Fruit fly (Drosophila melanogaster) whole organism, embryonic: ENCODE measurements around the gene CG5810.

Experiments
- Ada2b ChIP-seq: fragments of 200-800 bp; sonication (Bioruptor generic); IDR thresholded peaks from 2 replicates; pipeline ENCODE4 v1.3.6; 2022; ENCODE audit warnings: missing biosample characterization, missing genetic modification characterization
- Aef1 ChIP-seq: fragments of 200-800 bp; sonication (Bioruptor generic); IDR thresholded peaks from 3 replicates; pipeline ENCODE4 v1.3.6; 2022; ENCODE audit warnings: missing biosample characterization, missing genetic modification characterization
- Awh ChIP-seq: fragments of 200-800 bp; sonication (Bioruptor generic); IDR thresholded peaks from 2 replicates; pipeline ENCODE4, ENCODE4 v1.3.6; 2022; ENCODE audit warnings: missing biosample characterization, missing genetic modification characterization
- C15 ChIP-seq: fragments of 200-800 bp; sonication (Bioruptor generic); IDR thresholded peaks from 3 replicates; pipeline ENCODE4 v1.3.6; 2022; ENCODE audit warnings: missing biosample characterization, missing genetic modification characterization
- CG10267 ChIP-seq: fragments of 200-800 bp; sonication (Bioruptor generic); optimal IDR thresholded peaks from 2 replicates; lab custom pipeline; 2018; ENCODE audit warnings: missing biosample characterization, mild to moderate bottlenecking, missing genetic modification characterization, moderate library complexity
- CG12071 ChIP-seq: fragments of 200-800 bp; sonication (Bioruptor generic); optimal IDR thresholded peaks from 3 replicates; lab custom pipeline; 2018; ENCODE audit warnings: missing biosample characterization, mild to moderate bottlenecking, missing genetic modification characterization
- CG14441 ChIP-seq: fragments of 200-800 bp; sonication (Bioruptor generic); IDR thresholded peaks from 2 replicates; pipeline ENCODE4 v1.3.6; 2022; ENCODE audit warnings: missing biosample characterization, missing genetic modification characterization
- CG15514 ChIP-seq: fragments of 200-800 bp; sonication (Bioruptor generic); optimal IDR thresholded peaks from 3 replicates; lab custom pipeline; 2017; ENCODE audit warnings: missing biosample characterization, missing genetic modification characterization, mild to moderate bottlenecking, moderate library complexity, missing genetic modification reagents
- CG1602 ChIP-seq: fragments of 200-800 bp; sonication (Bioruptor generic); optimal IDR thresholded peaks from 3 replicates; lab custom pipeline; 2016; ENCODE audit warnings: missing biosample characterization, missing genetic modification characterization
- CG17385 ChIP-seq: fragments of 200-800 bp; sonication (Bioruptor generic); optimal IDR thresholded peaks from 3 replicates; lab custom pipeline; 2018; ENCODE audit warnings: missing biosample characterization, mild to moderate bottlenecking, missing genetic modification characterization
- CG30403 ChIP-seq: fragments of 200-800 bp; sonication (Bioruptor generic); optimal IDR thresholded peaks from 3 replicates; lab custom pipeline; 2016; ENCODE audit warnings: missing biosample characterization, missing genetic modification characterization
- CG6272 ChIP-seq: fragments of 200-800 bp; sonication (Bioruptor generic); IDR thresholded peaks from 2 replicates; pipeline ENCODE4 v1.3.6; 2022; ENCODE audit warnings: missing biosample characterization, missing genetic modification characterization
- CG8290 ChIP-seq, 3 experiments: fragments of 200-800 bp; sonication (Bioruptor generic); optimal IDR thresholded peaks; 2 replicates each; lab custom pipeline; 2016 to 2019; ENCODE audit warnings: missing biosample characterization in 3 of 3, missing genetic modification characterization in 3 of 3, mild to moderate bottlenecking in 2 of 3, moderate library complexity in 1 of 3
- CG8388 ChIP-seq: fragments of 200-800 bp; sonication (Bioruptor generic); optimal IDR thresholded peaks from 2 replicates; lab custom pipeline; 2019; ENCODE audit warnings: missing biosample characterization, mild to moderate bottlenecking, missing genetic modification characterization, moderate library complexity
- Chrac-16 ChIP-seq: fragments of 200-800 bp; sonication (Bioruptor generic); optimal IDR thresholded peaks from 3 replicates; lab custom pipeline; 2016; ENCODE audit warnings: missing biosample characterization, missing genetic modification characterization
- CkIIα-i1 ChIP-seq: fragments of 200-800 bp; sonication (Bioruptor generic); IDR thresholded peaks from 2 replicates; pipeline ENCODE4 v1.3.6; 2022; ENCODE audit warnings: missing biosample characterization, missing genetic modification characterization
- D19A ChIP-seq: fragments of 200-800 bp; optimal IDR thresholded peaks from 3 replicates; lab custom pipeline; 2019; ENCODE audit warnings: missing biosample characterization, mild to moderate bottlenecking, missing genetic modification characterization, moderate library complexity
- Dek ChIP-seq: fragments of 200-800 bp; sonication (Bioruptor generic); optimal IDR thresholded peaks from 3 replicates; lab custom pipeline; 2019; ENCODE audit warnings: missing biosample characterization, mild to moderate bottlenecking, missing genetic modification characterization, moderate library complexity
- Dip3 ChIP-seq: fragments of 200-800 bp; sonication (Bioruptor generic); optimal IDR thresholded peaks from 3 replicates; lab custom pipeline; 2016; ENCODE audit warnings: missing biosample characterization, missing genetic modification characterization
- Ets97D ChIP-seq: fragments of 200-800 bp; sonication (Bioruptor generic); optimal IDR thresholded peaks from 3 replicates; lab custom pipeline; 2016; ENCODE audit warnings: missing biosample characterization, missing genetic modification characterization
- Fer1 ChIP-seq: fragments of 200-800 bp; sonication (Bioruptor generic); optimal IDR thresholded peaks from 2 replicates; lab custom pipeline; 2017; ENCODE audit warnings: missing biosample characterization, mild to moderate bottlenecking, missing genetic modification characterization
- Lim3 ChIP-seq: fragments of 200-800 bp; sonication (Bioruptor generic); IDR thresholded peaks from 2 replicates; pipeline ENCODE4 v1.3.6; 2022; ENCODE audit warnings: missing biosample characterization, missing genetic modification characterization
- MTF-1 ChIP-seq: fragments of 200-800 bp; sonication (Bioruptor generic); optimal IDR thresholded peaks from 2 replicates; lab custom pipeline; 2018; ENCODE audit warnings: missing biosample characterization, mild to moderate bottlenecking, missing genetic modification characterization, borderline replicate concordance
- Trl ChIP-seq, 3 experiments: fragments of >200 bp in 2 of 3; fragments of 200-800 bp in 1 of 3; sonication (Bioruptor generic) in 1 of 3; optimal IDR thresholded peaks; 2 replicates in 1 of 3; 3 replicates in 2 of 3; lab custom pipeline; 2016 to 2017; ENCODE audit warnings: missing biosample characterization in 1 of 3, missing genetic modification characterization in 1 of 3
- YL-1 ChIP-seq: fragments of 200-800 bp; sonication (Bioruptor generic); optimal IDR thresholded peaks from 3 replicates; lab custom pipeline; 2017; ENCODE audit warnings: missing biosample characterization, mild to moderate bottlenecking, missing genetic modification characterization
- bcd ChIP-seq: fragments of 200-800 bp; sonication (Bioruptor generic); optimal IDR thresholded peaks from 2 replicates; lab custom pipeline; 2017; ENCODE audit warnings: missing biosample characterization, mild to moderate bottlenecking, missing genetic modification characterization
- btn ChIP-seq: fragments of 200-800 bp; sonication (Bioruptor generic); optimal IDR thresholded peaks from 2 replicates; lab custom pipeline; 2016; ENCODE audit warnings: missing biosample characterization, missing genetic modification characterization
- chinmo ChIP-seq: fragments of 200-800 bp; sonication (Bioruptor generic); IDR thresholded peaks from 4 replicates; pipeline ENCODE4 v1.3.6; 2022; ENCODE audit warnings: missing biosample characterization, missing genetic modification characterization; ENCODE audit not compliant: partially characterized antibody
- crp ChIP-seq, 2 experiments: fragments of 200-800 bp; sonication (Bioruptor generic); optimal IDR thresholded peaks; 2 replicates in 1 of 2; 3 replicates in 1 of 2; lab custom pipeline; 2017; ENCODE audit warnings: missing biosample characterization in 2 of 2, missing genetic modification characterization in 2 of 2, mild to moderate bottlenecking in 1 of 2, moderate library complexity in 1 of 2
- danr ChIP-seq: fragments of 200-800 bp; sonication (Bioruptor generic); IDR thresholded peaks from 2 replicates; pipeline ENCODE4 v1.3.6; 2022; ENCODE audit warnings: missing biosample characterization, missing genetic modification characterization
- dmrt11E ChIP-seq: fragments of 200-800 bp; sonication (Bioruptor generic); optimal IDR thresholded peaks from 3 replicates; lab custom pipeline; 2018; ENCODE audit warnings: missing biosample characterization, mild to moderate bottlenecking, missing genetic modification characterization, moderate library complexity
- eve ChIP-seq, 2 experiments: fragments of >200 bp; optimal IDR thresholded peaks; 2 replicates each; lab custom pipeline; 2017; ENCODE audit warnings: missing biosample characterization in 2 of 2, missing genetic modification characterization in 2 of 2
- fd96Cb ChIP-seq: fragments of 200-800 bp; sonication (Bioruptor generic); optimal IDR thresholded peaks from 2 replicates; lab custom pipeline; 2018; ENCODE audit warnings: missing biosample characterization, mild to moderate bottlenecking, missing genetic modification characterization, moderate library complexity
- jumu ChIP-seq: fragments of 200-800 bp; sonication (Bioruptor generic); optimal IDR thresholded peaks from 3 replicates; lab custom pipeline; 2016; ENCODE audit warnings: missing biosample characterization, missing genetic modification characterization
- lilli ChIP-seq: fragments of 200-800 bp; sonication (Bioruptor generic); optimal IDR thresholded peaks from 3 replicates; lab custom pipeline; 2016; ENCODE audit warnings: missing biosample characterization, missing genetic modification characterization
- maf-S ChIP-seq: fragments of 200-800 bp; sonication (Bioruptor generic); optimal IDR thresholded peaks from 2 replicates; lab custom pipeline; 2016; ENCODE audit warnings: missing biosample characterization, missing genetic modification characterization
- pho ChIP-seq: fragments of 200-800 bp; sonication (Bioruptor generic); optimal IDR thresholded peaks from 2 replicates; lab custom pipeline; 2016; ENCODE audit warnings: missing biosample characterization, missing genetic modification characterization
- pum ChIP-seq: fragments of 200-800 bp; sonication (Bioruptor generic); optimal IDR thresholded peaks from 2 replicates; lab custom pipeline; 2016; ENCODE audit warnings: missing biosample characterization, missing genetic modification characterization
- ranshi ChIP-seq: fragments of 200-800 bp; sonication (Bioruptor generic); IDR thresholded peaks from 2 replicates; pipeline ENCODE4 v1.3.6; 2022; ENCODE audit warnings: missing biosample characterization, missing genetic modification characterization
- rib ChIP-seq: fragments of 200-800 bp; sonication (Bioruptor generic); IDR thresholded peaks from 2 replicates; pipeline ENCODE4 v1.3.6; 2022; ENCODE audit warnings: missing biosample characterization, missing genetic modification characterization
- sens ChIP-seq: fragments of 200-800 bp; sonication (Bioruptor generic); peaks from one replicate; lab custom pipeline; 2016; ENCODE audit warnings: missing biosample characterization, missing genetic modification characterization
- sens-2 ChIP-seq: fragments of 200-800 bp; sonication (Bioruptor generic); IDR thresholded peaks from 2 replicates; pipeline ENCODE4 v1.3.6; 2022; ENCODE audit warnings: missing biosample characterization, missing genetic modification characterization
- shn ChIP-seq: fragments of 200-800 bp; sonication (Bioruptor generic); optimal IDR thresholded peaks from 3 replicates; lab custom pipeline; 2016; ENCODE audit warnings: missing biosample characterization, missing genetic modification characterization
- slbo ChIP-seq: fragments of 200-800 bp; sonication (Bioruptor generic); IDR thresholded peaks from 2 replicates; pipeline ENCODE4 v1.3.6; 2022; ENCODE audit warnings: missing biosample characterization, missing genetic modification characterization
- stc ChIP-seq: fragments of 200-800 bp; sonication (Bioruptor generic); IDR thresholded peaks from 2 replicates; pipeline ENCODE4 v1.3.6; 2022; ENCODE audit warnings: missing biosample characterization, missing genetic modification characterization
- tin ChIP-seq: fragments of 200-800 bp; sonication (Bioruptor generic); optimal IDR thresholded peaks from 3 replicates; lab custom pipeline; 2016; ENCODE audit warnings: missing biosample characterization, missing genetic modification characterization
- tio ChIP-seq: fragments of 200-800 bp; sonication (Bioruptor generic); optimal IDR thresholded peaks from 2 replicates; lab custom pipeline; 2017; ENCODE audit warnings: missing biosample characterization, missing genetic modification characterization, inconsistent platforms
- toy ChIP-seq: fragments of 200-800 bp; sonication (Bioruptor generic); IDR thresholded peaks from 2 replicates; pipeline ENCODE4 v1.3.6; 2022; ENCODE audit warnings: missing biosample characterization, missing genetic modification characterization
- usp ChIP-seq: fragments of >200 bp; optimal IDR thresholded peaks from 2 replicates; lab custom pipeline; 2017; ENCODE audit warnings: missing biosample characterization, missing genetic modification characterization

The CG5810 gene

dm6 chr3R:21151090-21151870 is 12.3 kb upstream of the CG5810 start (continued):
- TF ChIP-seq Trl (optimal IDR thresholded peaks at IDR 0.05; lab: Kevin White, UChicago) (no peak), Trl (GFP tag; optimal IDR thresholded peaks at IDR 0.05; lab: Kevin White, UChicago) (no peak), CG17385 (GFP tag; lab: Kevin White, UChicago) (peak; percentile 60), slbo (GFP tag; lab: Robert Waterston, UW) (peak; percentile 77), CkIIα-i1 (GFP tag; lab: Robert Waterston, UW) (no peak), btn (GFP tag; lab: Kevin White, UChicago) (no peak), Chrac-16 (GFP tag; lab: Kevin White, UChicago) (peak; percentile 54), pho (GFP tag; lab: Kevin White, UChicago) (peak; percentile 62), danr (GFP tag; lab: Robert Waterston, UW) (no peak), pum (GFP tag; lab: Kevin White, UChicago) (peak; percentile 20), tin (GFP tag; lab: Kevin White, UChicago) (no peak), Fer1 (peak; percentile 37), CG8388 (peak; percentile 45), tio (peak; percentile 49), CG30403 (GFP tag; lab: Kevin White, UChicago) (peak; percentile 62), lilli (GFP tag; lab: Kevin White, UChicago) (peak; percentile 55), Dip3 (peak; percentile 9), Dek (peak; percentile 42), dmrt11E (tag; lab: Kevin White, UChicago) (no peak), eve (GFP tag; optimal IDR thresholded peaks at IDR 0.05; lab: Kevin White, UChicago) (no peak), sens-2 (no peak), MTF-1 (GFP tag; lab: Kevin White, UChicago) (no peak), stc (GFP tag; lab: Robert Waterston, UW) (peak; percentile 52; the same call in 1 of the 2 replicates), Lim3 (GFP tag; lab: Robert Waterston, UW) (no peak), chinmo (GFP tag; lab: Robert Waterston, UW) (peak; percentile 86; the same call in 2 of the 4 replicates), C15 (GFP tag; lab: Robert Waterston, UW) (0 out of 3 replicates have a peak, but pooled peaks have one; percentile 51), usp (GFP tag; lab: Kevin White, UChicago) (no peak), Ada2b (GFP tag; lab: Robert Waterston, UW) (peak; percentile 71), Ets97D (GFP tag; lab: Kevin White, UChicago) (peak; percentile 8), maf-S (GFP tag; lab: Kevin White, UChicago) (peak; percentile 2), sens (GFP tag; lab: Kevin White, UChicago) (peak; percentile 69), crp (GFP tag; optimal IDR thresholded peaks at IDR 0.05; lab: Kevin White, UChicago) (no peak), D19A (peak; percentile 6), toy (GFP tag; lab: Robert Waterston, UW) (no peak), CG1602 (GFP tag; lab: Kevin White, UChicago) (no peak), CG12071 (peak; percentile 50), CG8290 (GFP tag; optimal IDR thresholded peaks at IDR 0.05; lab: Kevin White, UChicago) (no peak), CG8290 (tag; optimal IDR thresholded peaks at IDR 0.05; lab: Kevin White, UChicago) (peak in 1 of 2 experiments; percentile 77), jumu (GFP tag; lab: Kevin White, UChicago) (no peak), CG14441 (GFP tag; lab: Robert Waterston, UW) (0 out of 2 replicates have a peak, but pooled peaks have one; percentile 41), shn (no peak), Awh (GFP tag; lab: Robert Waterston, UW) (no peak), fd96Cb (tag; lab: Kevin White, UChicago) (peak; percentile 55), CG15514 (peak; percentile 46), Aef1 (GFP tag; lab: Robert Waterston, UW) (peak; percentile 44; the same call in 1 of the 3 replicates), rib (GFP tag; lab: Robert Waterston, UW) (peak; percentile 41; the same call in 1 of the 2 replicates), YL-1 (GFP tag; lab: Kevin White, UChicago) (no peak), bcd (peak; percentile 36), ranshi (peak; percentile 40; the same call in 1 of the 2 replicates), CG10267 (peak; percentile 42), CG6272 (no peak)
